Fruit fly (Drosophila melanogaster): ENCODE measurements around the gene CG7300.
A peak's percentile ranks its signal among the peaks of the same experiment; 100 is the strongest.

Gene CG7300

dm6 chr2L:10646726-10647125, 51.1 kb downstream of the CG7300 start:
- TF ChIP-seq Elba2 (GFP tag; optimal IDR thresholded peaks at IDR 0.05): peak; percentile 52
- peak; percentile 80 for TF ChIP-seq CG3995 (GFP tag; optimal IDR thresholded peaks at IDR 0.05)
- TF ChIP-seq CG10959 (GFP tag; IDR thresholded peaks at IDR 0.05): 0 out of 2 replicates have a peak, but pooled peaks have one; percentile 13
- TF ChIP-seq CG10274 (GFP tag; optimal IDR thresholded peaks at IDR 0.05): no peak
- no peak for TF ChIP-seq jumu (GFP tag; optimal IDR thresholded peaks at IDR 0.05)
- peak; percentile 59; the same call in 1 of the 2 replicates for TF ChIP-seq CG31441 (GFP tag; IDR thresholded peaks at IDR 0.05)
- peak; percentile 6 for TF ChIP-seq stwl (tag; optimal IDR thresholded peaks at IDR 0.05)
- TF ChIP-seq salm (tag; optimal IDR thresholded peaks at IDR 0.05): no peak
- TF ChIP-seq insv (GFP tag; optimal IDR thresholded peaks at IDR 0.05): peak in 1 of 2 experiments; percentile 77

- TF ChIP-seq CG7928 (GFP tag; optimal IDR thresholded peaks at IDR 0.05) (no peak), psq (GFP tag; optimal IDR thresholded peaks at IDR 0.05) (no peak), sqz (GFP tag; optimal IDR thresholded peaks at IDR 0.05) (no peak), HLH4C (GFP tag; IDR thresholded peaks at IDR 0.05; ENCODE audit: partially characterized antibody) (no peak), Oli (tag; optimal IDR thresholded peaks at IDR 0.05) (no peak), Nf-YB (GFP tag; optimal IDR thresholded peaks at IDR 0.05) (no peak), twi (tag; optimal IDR thresholded peaks at IDR 0.05) (no peak), sima (GFP tag; optimal IDR thresholded peaks at IDR 0.05) (no peak), tup (GFP tag; optimal IDR thresholded peaks at IDR 0.05) (no peak), TFAM (GFP tag; optimal IDR thresholded peaks at IDR 0.05) (no peak), org-1 (GFP tag; optimal IDR thresholded peaks at IDR 0.05) (no peak), Xrp1 (GFP tag; IDR thresholded peaks at IDR 0.05) (no peak)
Measured at dm6 chr2L:10646115-10646514, 51.7 kb downstream of the CG7300 start, which contains the start of gene CG17097. Gene CG17097, plus strand, starts transcription at chr2L:10646415.
